Fruit fly (Drosophila melanogaster) whole organism: Measurements from ENCODE around the gene CG2116.

Experiments
- CG8478 ChIP-seq: fragments of >200 bp; optimal IDR thresholded peaks from 2 replicates; lab custom pipeline; 2018; ENCODE audit warnings: inconsistent platforms
- Dll ChIP-seq: fragments of >200 bp; optimal IDR thresholded peaks from 2 replicates; lab custom pipeline; 2017
- EcR ChIP-seq, 2 experiments: fragments of >200 bp; optimal IDR thresholded peaks; 2 replicates each; lab custom pipeline; 2017; ENCODE audit warnings: missing biosample characterization in 2 of 2, missing genetic modification characterization in 2 of 2, missing genetic modification reagents in 2 of 2
- pan ChIP-seq: fragments of >200 bp; optimal IDR thresholded peaks from 2 replicates; lab custom pipeline; 2017
- psq ChIP-seq: fragments of >200 bp; optimal IDR thresholded peaks from 2 replicates; lab custom pipeline; 2017
- usp ChIP-seq: fragments of >200 bp; optimal IDR thresholded peaks from 2 replicates; lab custom pipeline; 2017; ENCODE audit warnings: missing biosample characterization, missing genetic modification characterization, mixed read lengths

DNA sequence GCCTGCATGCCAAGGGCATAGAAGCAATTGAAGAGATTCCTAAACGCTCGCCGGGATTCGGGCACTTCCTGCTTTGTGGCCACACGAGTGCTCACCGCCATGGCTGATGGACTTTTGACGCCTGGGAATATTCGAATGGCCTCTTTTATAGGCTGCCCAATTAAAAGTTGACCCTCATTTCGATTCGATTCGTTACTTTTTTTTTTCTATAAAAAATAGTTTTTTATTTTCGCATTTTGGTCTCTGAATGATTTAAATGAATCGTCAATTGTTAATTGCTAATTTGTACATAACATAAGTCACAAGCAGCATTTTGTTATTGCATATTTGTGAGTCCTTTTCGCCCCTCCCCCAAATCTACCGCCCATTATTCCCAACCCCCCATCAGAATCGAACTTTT lies 36.0 kb downstream of the CG2116 start, which contains the start of gene Or7a:
- TF ChIP-seq usp (GFP tag; lab: Kevin White, UChicago) (no peak), CG8478 (no peak), Dll (no peak), psq (lab: Kevin White, UChicago) (no peak), pan (lab: Kevin White, UChicago) (no peak), EcR (GFP tag; optimal IDR thresholded peaks at IDR 0.05; lab: Kevin White, UChicago) (no peak)
